Fruit fly (Drosophila melanogaster): ENCODE results near the gene CG6845.

CG6845 gene

dm6 chr3L:128295-129117 lies 17.7 kb upstream of the CG6845 start (continued):
- TF ChIP-seq CG15601 (tag; optimal IDR thresholded peaks at IDR 0.05) (peak; percentile 3), oc (tag; optimal IDR thresholded peaks at IDR 0.05) (peak; percentile 71), fd102C (GFP tag; optimal IDR thresholded peaks at IDR 0.05) (no peak), pnt (GFP tag; optimal IDR thresholded peaks at IDR 0.05) (no peak), nom (GFP tag; optimal IDR thresholded peaks at IDR 0.05) (peak; percentile 65), prd (optimal IDR thresholded peaks at IDR 0.05) (no peak), prd (GFP tag; IDR thresholded peaks at IDR 0.05) (no peak), CG2712 (tag; optimal IDR thresholded peaks at IDR 0.05) (peak; percentile 11), CG3995 (GFP tag; optimal IDR thresholded peaks at IDR 0.05) (peak; percentile 86), CG30431 (GFP tag; optimal IDR thresholded peaks at IDR 0.05) (no peak), CG10543 (GFP tag; optimal IDR thresholded peaks at IDR 0.05) (peak; percentile 28), Blimp-1 (GFP tag; optimal IDR thresholded peaks at IDR 0.05) (peak; percentile 18), stwl (tag; optimal IDR thresholded peaks at IDR 0.05) (peak; percentile 68), CG3065 (GFP tag; optimal IDR thresholded peaks at IDR 0.05) (peak; percentile 93), cg (GFP tag; optimal IDR thresholded peaks at IDR 0.05) (peak; percentile 73), Oli (tag; optimal IDR thresholded peaks at IDR 0.05) (peak; percentile 0), fd64A (GFP tag; optimal IDR thresholded peaks at IDR 0.05) (peak; percentile 34), z (GFP tag; IDR thresholded peaks at IDR 0.05) (0 out of 3 replicates have a peak, but pooled peaks have one; percentile 41), odd (GFP tag; optimal IDR thresholded peaks at IDR 0.05) (peak; percentile 16), amos (GFP tag; IDR thresholded peaks at IDR 0.05; ENCODE audit: partially characterized antibody) (peak; percentile 15; the same call in 1 of the 2 replicates), CG12071 (GFP tag; optimal IDR thresholded peaks at IDR 0.05) (no peak), bbx (GFP tag; IDR thresholded peaks at IDR 0.05; ENCODE audit: partially characterized antibody) (peak; percentile 36; the same call in 1 of the 2 replicates), mirr (GFP tag; optimal IDR thresholded peaks at IDR 0.05) (peak; percentile 3), Bgb (GFP tag; IDR thresholded peaks at IDR 0.05; ENCODE audit: partially characterized antibody) (peak; percentile 26; the same call in 1 of the 2 replicates), fru (optimal IDR thresholded peaks at IDR 0.05) (no peak), CG10462 (GFP tag; optimal IDR thresholded peaks at IDR 0.05) (no peak), CG10431 (GFP tag; optimal IDR thresholded peaks at IDR 0.05) (peak; percentile 25), psq (GFP tag; optimal IDR thresholded peaks at IDR 0.05) (peak; percentile 15), CG9437 (GFP tag; optimal IDR thresholded peaks at IDR 0.05) (peak; percentile 60), CG43689 (GFP tag; IDR thresholded peaks at IDR 0.05) (no peak), Max (GFP tag; optimal IDR thresholded peaks at IDR 0.05) (peak; percentile 9), zfh1 (GFP tag; IDR thresholded peaks at IDR 0.05) (peak; percentile 35; the same call in 1 of the 3 replicates), PHDP (tag; optimal IDR thresholded peaks at IDR 0.05) (peak; percentile 6), Med (GFP tag) (peak; percentile 57), gro (GFP tag; optimal IDR thresholded peaks at IDR 0.05) (no peak), Neu2 (GFP tag; optimal IDR thresholded peaks at IDR 0.05; ENCODE audit: borderline replicate concordance) (no peak), CG11093 (GFP tag; IDR thresholded peaks at IDR 0.05) (no peak), CG17912 (GFP tag; optimal IDR thresholded peaks at IDR 0.05) (peak; percentile 24), gcm (GFP tag; optimal IDR thresholded peaks at IDR 0.05) (peak; percentile 36), Dp (GFP tag; optimal IDR thresholded peaks at IDR 0.05) (peak; percentile 44), CG34376 (GFP tag; optimal IDR thresholded peaks at IDR 0.05) (peak; percentile 46), sd (tag; optimal IDR thresholded peaks at IDR 0.05) (peak; percentile 99), CG11456 (GFP tag; IDR thresholded peaks at IDR 0.05) (no peak), cad (GFP tag; optimal IDR thresholded peaks at IDR 0.05) (peak; percentile 59), Dll (GFP tag; IDR thresholded peaks at IDR 0.05; ENCODE audit: partially characterized antibody) (0 out of 4 replicates have a peak, but pooled peaks have one; percentile 18), ro (GFP tag; IDR thresholded peaks at IDR 0.05) (no peak), chinmo (GFP tag; IDR thresholded peaks at IDR 0.05; ENCODE audit: partially characterized antibody) (peak; percentile 93), CG12299 (tag; optimal IDR thresholded peaks at IDR 0.05) (peak; percentile 18)

Measured in whole organism, embryonic.